Fruit fly (Drosophila melanogaster) Kc167 (cell line): ENCODE data around the gene Rbcn-3A.

Experiments used
- Myc ChIP-seq: fragments of >200 bp; optimal IDR thresholded peaks from 2 replicates; lab custom pipeline; 2017; ENCODE audit warnings: missing external identifiers
- h ChIP-seq: fragments of >200 bp; optimal IDR thresholded peaks from 3 replicates; lab custom pipeline; 2018; ENCODE audit warnings: missing external identifiers
- psq ChIP-seq: fragments of >200 bp; optimal IDR thresholded peaks from 2 replicates; lab custom pipeline; 2017; ENCODE audit warnings: missing external identifiers

- TF ChIP-seq psq (no peak), Myc (lab: Kevin White, UChicago) (no peak), h (no peak)
Observed at dm6 chrX:6201459-6201858, 53.8 kb downstream of the Rbcn-3A start.
